Worm (Caenorhabditis elegans): ENCODE data around the gene Y51A2B.9.

Y51A2B.9 gene

ce11 chrV:18382590-18382989 lies 13.0 kb downstream of the Y51A2B.9 start, which contains the start of gene nhr-288:
TSS of gene nhr-288 (minus strand) at chrV:18382690.
- TF ChIP-seq atf-7 (tag; optimal IDR thresholded peaks at IDR 0.05) (no peak), lin-35 (GFP tag; optimal IDR thresholded peaks at IDR 0.05) (no peak), Y53F4B.3 (GFP tag; IDR thresholded peaks at IDR 0.05) (no peak), B0019.2 (GFP tag; conservative IDR thresholded peaks at IDR 0.05) (no peak), hlh-12 (tag; optimal IDR thresholded peaks at IDR 0.05) (no peak), dox-1 (GFP tag; IDR thresholded peaks at IDR 0.05) (no peak), ceh-79 (tag; optimal IDR thresholded peaks at IDR 0.05) (no peak), Y95B8A.8 (GFP tag; IDR thresholded peaks at IDR 0.05) (no peak), ceh-58 (GFP tag; IDR thresholded peaks at IDR 0.05) (no peak), ceh-91 (GFP tag; IDR thresholded peaks at IDR 0.05) (no peak), K12H6.12 (tag; optimal IDR thresholded peaks at IDR 0.05) (no peak), F39B2.1 (GFP tag; IDR thresholded peaks at IDR 0.05) (no peak), mxl-1 (tag; optimal IDR thresholded peaks at IDR 0.05) (no peak), lag-1 (GFP tag; IDR thresholded peaks at IDR 0.05) (no peak), ccch-3 (GFP tag; optimal IDR thresholded peaks at IDR 0.05) (no peak)

- no peak for TF ChIP-seq madf-6 (GFP tag; IDR thresholded peaks at IDR 0.05)
- TF ChIP-seq ekl-4 (GFP tag; IDR thresholded peaks at IDR 0.05): no peak
- no peak for TF ChIP-seq lin-26 (GFP tag; IDR thresholded peaks at IDR 0.05)
- TF ChIP-seq ztf-6 (GFP tag; IDR thresholded peaks at IDR 0.05): no peak
- no peak for TF ChIP-seq unc-62 (GFP tag; optimal IDR thresholded peaks at IDR 0.05)
- TF ChIP-seq madf-3 (GFP tag; IDR thresholded peaks at IDR 0.05): no peak
- TF ChIP-seq F57C9.4 (tag; optimal IDR thresholded peaks at IDR 0.05): no peak
- no peak for TF ChIP-seq die-1 (tag; optimal IDR thresholded peaks at IDR 0.05)
- no peak for TF ChIP-seq egrh-3 (GFP tag; IDR thresholded peaks at IDR 0.05)
- no peak for TF ChIP-seq tbx-9 (tag; optimal IDR thresholded peaks at IDR 0.05; ENCODE audit: borderline replicate concordance)
- TF ChIP-seq aptf-3 (GFP tag; IDR thresholded peaks at IDR 0.05): no peak
- no peak for TF ChIP-seq repo-1 (tag; optimal IDR thresholded peaks at IDR 0.05)
- TF ChIP-seq sdz-38 (tag; optimal IDR thresholded peaks at IDR 0.05): no peak
- no peak for TF ChIP-seq hsf-1 (GFP tag; IDR thresholded peaks at IDR 0.05)
- TF ChIP-seq akir-1 (GFP tag; optimal IDR thresholded peaks at IDR 0.05): no peak
- TF ChIP-seq egl-18 (GFP tag; IDR thresholded peaks at IDR 0.05): no peak
- no peak for TF ChIP-seq ama-1 (optimal IDR thresholded peaks at IDR 0.05)
- TF ChIP-seq ama-1 (GFP tag; optimal IDR thresholded peaks at IDR 0.05): no peak
- TF ChIP-seq hlh-26 (GFP tag; conservative IDR thresholded peaks at IDR 0.05): no peak
- no peak for TF ChIP-seq dpl-1 (GFP tag; optimal IDR thresholded peaks at IDR 0.05)
These were observed 16.7 kb downstream of the Y51A2B.9 start, which contains the start of gene Y51A2B.8 for ce11 chrV:18378819-18379218. TSS of gene Y51A2B.8 (plus strand) at chrV:18379119.

ce11 chrV:18375551-18375950 lies 20.0 kb downstream of the Y51A2B.9 start:
- TF ChIP-seq rec-8 (tag; optimal IDR thresholded peaks at IDR 0.05) (no peak), ztf-18 (tag; optimal IDR thresholded peaks at IDR 0.05) (no peak), ztf-26 (tag; optimal IDR thresholded peaks at IDR 0.05) (no peak), snpc-1.3 (tag; optimal IDR thresholded peaks at IDR 0.05; ENCODE audit: insufficient read depth) (no peak), F37B4.10 (GFP tag; IDR thresholded peaks at IDR 0.05) (no peak), attf-5 (GFP tag; optimal IDR thresholded peaks at IDR 0.05) (no peak), lin-26 (GFP tag; IDR thresholded peaks at IDR 0.05) (no peak), nhr-90 (tag; optimal IDR thresholded peaks at IDR 0.05) (no peak), rpc-1 (optimal IDR thresholded peaks at IDR 0.05) (no peak), rpc-1 (tag; optimal IDR thresholded peaks at IDR 0.05) (no peak), sptf-2 (GFP tag; optimal IDR thresholded peaks at IDR 0.05) (no peak), xnd-1 (tag; optimal IDR thresholded peaks at IDR 0.05) (no peak)

All from whole organism, young adult.